Fruit fly (Drosophila melanogaster) whole organism, embryonic: ENCODE results near the gene Acat1.

Experiments used
- Ada2b ChIP-seq: fragments of 200-800 bp; sonication (Bioruptor generic); IDR thresholded peaks from 2 replicates; pipeline ENCODE4 v1.3.6; 2022; ENCODE audit warnings: missing biosample characterization, missing genetic modification characterization
- C15 ChIP-seq: fragments of 200-800 bp; sonication (Bioruptor generic); IDR thresholded peaks from 3 replicates; pipeline ENCODE4 v1.3.6; 2022; ENCODE audit warnings: missing biosample characterization, missing genetic modification characterization
- CG10209 ChIP-seq: fragments of 200-800 bp; sonication (Bioruptor generic); optimal IDR thresholded peaks from 3 replicates; lab custom pipeline; 2017; ENCODE audit warnings: missing biosample characterization, mild to moderate bottlenecking, missing genetic modification characterization, missing genetic modification reagents
- CG10321 ChIP-seq: fragments of 200-800 bp; sonication (Bioruptor generic); IDR thresholded peaks from 2 replicates; pipeline ENCODE4 v1.3.6; 2022; ENCODE audit warnings: missing biosample characterization, missing genetic modification characterization
- CG10543 ChIP-seq: fragments of 200-800 bp; sonication (Bioruptor generic); optimal IDR thresholded peaks from 3 replicates; lab custom pipeline; 2017; ENCODE audit warnings: missing biosample characterization, mild to moderate bottlenecking, missing genetic modification characterization, moderate library complexity
- CG10654 ChIP-seq: fragments of 200-800 bp; sonication (Bioruptor generic); optimal IDR thresholded peaks from 2 replicates; lab custom pipeline; 2016; ENCODE audit warnings: missing biosample characterization, missing genetic modification characterization
- CG11560 ChIP-seq: fragments of 200-800 bp; sonication (Bioruptor generic); IDR thresholded peaks from 3 replicates; pipeline ENCODE4 v1.3.6; 2022; ENCODE audit warnings: missing biosample characterization, missing genetic modification characterization
- CG11695 ChIP-seq: fragments of 200-800 bp; sonication (Bioruptor generic); IDR thresholded peaks from 3 replicates; pipeline ENCODE4 v1.3.6; 2022; ENCODE audit warnings: missing biosample characterization, missing genetic modification characterization
- CG11723 ChIP-seq: fragments of 200-800 bp; sonication (Bioruptor generic); optimal IDR thresholded peaks from 2 replicates; lab custom pipeline; 2017; ENCODE audit warnings: missing biosample characterization, mild to moderate bottlenecking, missing genetic modification characterization
- CG13123 ChIP-seq: fragments of 200-800 bp; sonication (Bioruptor generic); optimal IDR thresholded peaks from 2 replicates; lab custom pipeline; 2016; ENCODE audit warnings: missing biosample characterization, missing genetic modification characterization
- CG13624 ChIP-seq: fragments of 200-800 bp; sonication (Bioruptor generic); optimal IDR thresholded peaks from 2 replicates; lab custom pipeline; 2016; ENCODE audit warnings: missing biosample characterization, missing genetic modification characterization
- CG17186 ChIP-seq: fragments of 200-800 bp; sonication (Bioruptor generic); optimal IDR thresholded peaks from 3 replicates; lab custom pipeline; 2017; ENCODE audit warnings: missing biosample characterization, missing genetic modification reagents, missing genetic modification characterization
- CG17568 ChIP-seq: fragments of 200-800 bp; sonication (Bioruptor generic); optimal IDR thresholded peaks from 2 replicates; lab custom pipeline; 2018; ENCODE audit warnings: missing biosample characterization, mild to moderate bottlenecking, missing genetic modification characterization, moderate library complexity
- CG18011 ChIP-seq: fragments of 200-800 bp; sonication (Bioruptor generic); optimal IDR thresholded peaks from 2 replicates; lab custom pipeline; 2017; ENCODE audit warnings: missing biosample characterization, missing genetic modification characterization, mild to moderate bottlenecking, moderate library complexity, missing genotype
- CG18619 ChIP-seq: fragments of 200-800 bp; sonication (Bioruptor generic); optimal IDR thresholded peaks from 3 replicates; lab custom pipeline; 2017; ENCODE audit warnings: missing biosample characterization, mild to moderate bottlenecking, missing genetic modification characterization
- CG31365 ChIP-seq: fragments of 200-800 bp; sonication (Bioruptor generic); optimal IDR thresholded peaks from 2 replicates; lab custom pipeline; 2018; ENCODE audit warnings: missing biosample characterization, mild to moderate bottlenecking, missing genetic modification characterization
- CG7963 ChIP-seq: fragments of 200-800 bp; sonication (Bioruptor generic); IDR thresholded peaks from 3 replicates; pipeline ENCODE4 v1.3.6; 2022; ENCODE audit warnings: missing biosample characterization, missing genetic modification characterization; ENCODE audit not compliant: partially characterized antibody
- CG8089 ChIP-seq: fragments of 200-800 bp; sonication (Bioruptor generic); optimal IDR thresholded peaks from 3 replicates; lab custom pipeline; 2016; ENCODE audit warnings: missing biosample characterization, missing genetic modification characterization
- CG8281 ChIP-seq: fragments of 200-800 bp; sonication (Bioruptor generic); optimal IDR thresholded peaks from 2 replicates; lab custom pipeline; 2018; ENCODE audit warnings: missing biosample characterization, mild to moderate bottlenecking, missing genetic modification characterization, moderate library complexity
- CG8359 ChIP-seq: fragments of 200-800 bp; sonication (Bioruptor generic); optimal IDR thresholded peaks from 2 replicates; lab custom pipeline; 2017; ENCODE audit warnings: missing biosample characterization, mild to moderate bottlenecking, missing genetic modification characterization, borderline replicate concordance
- CG8388 ChIP-seq: fragments of 200-800 bp; sonication (Bioruptor generic); optimal IDR thresholded peaks from 2 replicates; lab custom pipeline; 2019; ENCODE audit warnings: missing biosample characterization, mild to moderate bottlenecking, missing genetic modification characterization, moderate library complexity
- CG9727 ChIP-seq: fragments of 200-800 bp; sonication (Bioruptor generic); optimal IDR thresholded peaks from 3 replicates; lab custom pipeline; 2017; ENCODE audit warnings: missing biosample characterization, mild to moderate bottlenecking, missing genetic modification characterization
- CHES-1-like ChIP-seq: fragments of 200-800 bp; sonication (Bioruptor generic); optimal IDR thresholded peaks from 2 replicates; lab custom pipeline; 2016; ENCODE audit warnings: missing biosample characterization, missing genetic modification characterization
- D ChIP-seq, 2 experiments: fragments of 200-800 bp in 1 of 2; fragments of >200 bp in 1 of 2; sonication (Bioruptor generic) in 1 of 2; optimal IDR thresholded peaks; 2 replicates in 1 of 2; 3 replicates in 1 of 2; lab custom pipeline; 2017; ENCODE audit warnings: mild to moderate bottlenecking in 1 of 2, missing biosample characterization in 1 of 2, missing genetic modification characterization in 1 of 2, missing genetic modification reagents in 1 of 2
- D19A ChIP-seq: fragments of 200-800 bp; optimal IDR thresholded peaks from 3 replicates; lab custom pipeline; 2019; ENCODE audit warnings: missing biosample characterization, mild to moderate bottlenecking, missing genetic modification characterization, moderate library complexity
- D19B ChIP-seq: fragments of 200-800 bp; sonication (Bioruptor generic); optimal IDR thresholded peaks from 2 replicates; lab custom pipeline; 2017; ENCODE audit warnings: missing biosample characterization, mild to moderate bottlenecking, missing genetic modification characterization
- Dek ChIP-seq: fragments of 200-800 bp; sonication (Bioruptor generic); optimal IDR thresholded peaks from 3 replicates; lab custom pipeline; 2019; ENCODE audit warnings: missing biosample characterization, mild to moderate bottlenecking, missing genetic modification characterization, moderate library complexity
- Dip2 ChIP-seq: fragments of 200-800 bp; sonication (Bioruptor generic); IDR thresholded peaks from 2 replicates; pipeline ENCODE4 v1.3.6; 2022; ENCODE audit warnings: missing biosample characterization, missing genetic modification characterization
- E2f1 ChIP-seq: fragments of 200-800 bp; sonication (Bioruptor generic); IDR thresholded peaks from 2 replicates; pipeline ENCODE4 v1.3.6; 2022; ENCODE audit warnings: missing biosample characterization, missing genetic modification characterization
- Gsc ChIP-seq: fragments of 200-800 bp; sonication (Bioruptor generic); IDR thresholded peaks from 2 replicates; pipeline ENCODE4 v1.3.6; 2022; ENCODE audit warnings: missing biosample characterization, missing genetic modification characterization
- HLHmδ ChIP-seq: fragments of 200-800 bp; sonication (Bioruptor generic); optimal IDR thresholded peaks from 2 replicates; lab custom pipeline; 2018; ENCODE audit warnings: missing biosample characterization, mild to moderate bottlenecking, missing genetic modification characterization, moderate library complexity
- Hand ChIP-seq: fragments of 200-800 bp; sonication (Bioruptor generic); optimal IDR thresholded peaks from 2 replicates; lab custom pipeline; 2017; ENCODE audit warnings: mild to moderate bottlenecking, missing biosample characterization, missing genetic modification reagents, missing genetic modification characterization
- Hr78 ChIP-seq, 2 experiments: fragments of 200-800 bp in 1 of 2; fragments of >200 bp in 1 of 2; sonication (Bioruptor generic) in 1 of 2; optimal IDR thresholded peaks; 2 replicates each; lab custom pipeline; 2017 to 2019; ENCODE audit warnings: missing biosample characterization in 2 of 2, missing genetic modification characterization in 2 of 2, mild to moderate bottlenecking in 1 of 2, moderate library complexity in 1 of 2
- Meics ChIP-seq: fragments of 200-800 bp; sonication (Bioruptor generic); optimal IDR thresholded peaks from 2 replicates; lab custom pipeline; 2017; ENCODE audit warnings: missing biosample characterization, mild to moderate bottlenecking, missing genetic modification characterization
- Myb ChIP-seq: fragments of 200-800 bp; sonication (Bioruptor generic); optimal IDR thresholded peaks from 2 replicates; lab custom pipeline; 2016; ENCODE audit warnings: missing biosample characterization, missing genetic modification characterization
- Oli ChIP-seq: fragments of 200-800 bp; sonication (Bioruptor generic); optimal IDR thresholded peaks from 2 replicates; lab custom pipeline; 2018; ENCODE audit warnings: missing biosample characterization, mild to moderate bottlenecking, missing genetic modification characterization, moderate library complexity
- Sox100B ChIP-seq: fragments of 200-800 bp; sonication (Bioruptor generic); optimal IDR thresholded peaks from 3 replicates; lab custom pipeline; 2018; ENCODE audit warnings: missing biosample characterization, mild to moderate bottlenecking, missing genetic modification characterization
- ac ChIP-seq: fragments of 200-800 bp; sonication (Bioruptor generic); optimal IDR thresholded peaks from 3 replicates; lab custom pipeline; 2017; ENCODE audit warnings: missing biosample characterization, mild to moderate bottlenecking, missing genetic modification characterization
- bsh ChIP-seq, 2 experiments: fragments of 200-800 bp; sonication (Bioruptor generic); optimal IDR thresholded peaks; 2 replicates each; lab custom pipeline; 2017 to 2018; ENCODE audit warnings: mild to moderate bottlenecking in 2 of 2, missing biosample characterization in 2 of 2, missing genetic modification characterization in 2 of 2, moderate library complexity in 1 of 2
- croc ChIP-seq: fragments of 200-800 bp; sonication (Bioruptor generic); conservative IDR thresholded peaks from 3 replicates; pipeline ENCODE4 v1.3.6; 2022; ENCODE audit warnings: missing biosample characterization, missing genetic modification characterization
- fd64A ChIP-seq: fragments of 200-800 bp; sonication (Bioruptor generic); optimal IDR thresholded peaks from 3 replicates; lab custom pipeline; 2018; ENCODE audit warnings: missing biosample characterization, mild to moderate bottlenecking, missing genetic modification characterization
- hbn ChIP-seq: fragments of 200-800 bp; sonication (Bioruptor generic); IDR thresholded peaks from 2 replicates; pipeline ENCODE4 v1.3.6; 2022; ENCODE audit warnings: missing biosample characterization, missing genetic modification characterization; ENCODE audit not compliant: partially characterized antibody
- oc ChIP-seq: fragments of 200-800 bp; sonication (Bioruptor generic); optimal IDR thresholded peaks from 2 replicates; lab custom pipeline; 2018; ENCODE audit warnings: missing biosample characterization, mild to moderate bottlenecking, missing genetic modification characterization, moderate library complexity
- phol ChIP-seq: fragments of 200-800 bp; sonication (Bioruptor generic); optimal IDR thresholded peaks from 3 replicates; lab custom pipeline; 2018; ENCODE audit warnings: missing biosample characterization, mild to moderate bottlenecking, missing genetic modification characterization, moderate library complexity
- sens ChIP-seq: fragments of 200-800 bp; sonication (Bioruptor generic); peaks from one replicate; lab custom pipeline; 2016; ENCODE audit warnings: missing biosample characterization, missing genetic modification characterization
- sr ChIP-seq: fragments of 200-800 bp; sonication (Bioruptor generic); IDR thresholded peaks from 3 replicates; pipeline ENCODE4 v1.3.6; 2022; ENCODE audit warnings: missing biosample characterization, missing genetic modification characterization
- tio ChIP-seq: fragments of 200-800 bp; sonication (Bioruptor generic); optimal IDR thresholded peaks from 2 replicates; lab custom pipeline; 2017; ENCODE audit warnings: missing biosample characterization, missing genetic modification characterization, inconsistent platforms
- toy ChIP-seq: fragments of 200-800 bp; sonication (Bioruptor generic); IDR thresholded peaks from 2 replicates; pipeline ENCODE4 v1.3.6; 2022; ENCODE audit warnings: missing biosample characterization, missing genetic modification characterization

Gene Acat1

DNA sequence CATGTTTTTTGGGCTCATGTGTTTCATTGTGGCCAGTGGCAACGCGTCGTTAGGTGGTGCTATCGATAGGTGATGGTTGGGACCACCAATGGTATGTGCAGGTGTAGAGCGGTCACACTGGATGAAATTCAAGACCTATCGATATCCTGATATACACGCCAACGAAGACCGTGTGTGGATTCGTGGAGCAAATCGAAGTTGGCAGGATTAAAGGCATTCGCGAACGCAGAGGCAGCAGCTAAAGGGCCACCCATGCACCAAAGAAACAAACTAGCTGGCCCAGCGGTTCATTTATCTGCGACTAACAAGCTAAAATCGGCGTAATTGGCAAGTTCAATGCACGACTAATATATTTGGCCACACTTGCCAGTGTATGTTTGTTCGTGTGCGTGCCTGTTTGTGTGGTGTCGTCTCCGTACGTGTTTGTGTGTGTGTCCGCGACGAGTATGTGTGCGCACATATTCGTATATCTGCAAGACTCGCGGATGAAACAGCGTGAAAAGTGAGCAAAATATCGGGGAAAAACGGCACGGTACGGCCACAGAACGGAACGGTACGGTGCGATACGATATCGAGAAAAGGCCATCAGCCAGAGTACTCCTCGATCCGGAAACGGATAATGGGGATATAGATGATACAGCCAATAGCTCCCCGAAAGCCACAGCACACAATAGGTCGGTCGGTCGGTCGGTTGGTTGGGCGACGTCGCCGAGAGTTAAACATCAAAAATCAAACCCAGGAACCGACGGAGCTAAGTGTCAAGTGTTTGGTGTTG is 47.4 kb upstream of the Acat1 start, which contains the start of gene Ubr3 (continued):
- peak; percentile 26 for TF ChIP-seq Myb (GFP tag; lab: Kevin White, UChicago)
- TF ChIP-seq CG13624 (GFP tag; lab: Kevin White, UChicago) = no peak
- peak; percentile 41 for TF ChIP-seq CG17186 (GFP tag; lab: Kevin White, UChicago)
- no peak for TF ChIP-seq CG10654 (GFP tag; lab: Kevin White, UChicago)
- no peak for TF ChIP-seq CG9727 (GFP tag; lab: Kevin White, UChicago)
- no peak for TF ChIP-seq E2f1 (GFP tag; lab: Robert Waterston, UW)
- TF ChIP-seq CG10209 (GFP tag; lab: Kevin White, UChicago) = no peak
- peak; percentile 21 for TF ChIP-seq CG10543
- peak; percentile 74 for TF ChIP-seq CG7963 (GFP tag; lab: Robert Waterston, UW)
- no peak for TF ChIP-seq Dip2 (GFP tag; lab: Robert Waterston, UW)
- TF ChIP-seq Oli (tag; lab: Kevin White, UChicago) = no peak
- TF ChIP-seq oc (tag; lab: Kevin White, UChicago) = no peak
- no peak for TF ChIP-seq Dek (tag; lab: Kevin White, UChicago)
- no peak for TF ChIP-seq sr
- no peak for TF ChIP-seq croc (GFP tag; lab: Robert Waterston, UW)
- no peak for TF ChIP-seq CG8388 (GFP tag; lab: Kevin White, UChicago)
- TF ChIP-seq CG8281 = no peak
- TF ChIP-seq phol (tag; lab: Kevin White, UChicago) = peak; percentile 20
- no peak for TF ChIP-seq CG11560 (tag; lab: Robert Waterston, UW)
- TF ChIP-seq fd64A (GFP tag; lab: Kevin White, UChicago) = no peak
- no peak for TF ChIP-seq CG31365 (tag; lab: Kevin White, UChicago)
- TF ChIP-seq bsh (GFP tag; optimal IDR thresholded peaks at IDR 0.05; lab: Kevin White, UChicago) = no peak
- TF ChIP-seq Meics (GFP tag; lab: Kevin White, UChicago) = no peak
- no peak for TF ChIP-seq CHES-1-like (GFP tag; lab: Kevin White, UChicago)
- no peak for TF ChIP-seq D19B
- peak; percentile 91 for TF ChIP-seq D (optimal IDR thresholded peaks at IDR 0.05; lab: Kevin White, UChicago)
- no peak for TF ChIP-seq D (GFP tag; optimal IDR thresholded peaks at IDR 0.05; lab: Kevin White, UChicago)
- TF ChIP-seq HLHmδ = no peak
- TF ChIP-seq Sox100B (GFP tag; lab: Kevin White, UChicago) = no peak
- TF ChIP-seq CG8089 (GFP tag; lab: Kevin White, UChicago) = no peak
- no peak for TF ChIP-seq CG18619 (GFP tag; lab: Kevin White, UChicago)
- no peak for TF ChIP-seq CG18011 (GFP tag; lab: Kevin White, UChicago)
- no peak for TF ChIP-seq CG11695 (GFP tag; lab: Robert Waterston, UW)
- TF ChIP-seq hbn (GFP tag; lab: Robert Waterston, UW) = peak; percentile 42; the same call in 1 of the 2 replicates
- TF ChIP-seq CG13123 = no peak
- no peak for TF ChIP-seq CG17568 (GFP tag; lab: Kevin White, UChicago)
- no peak for TF ChIP-seq CG11723 (GFP tag; lab: Kevin White, UChicago)
- TF ChIP-seq CG8359 (GFP tag; lab: Kevin White, UChicago) = no peak
- no peak for TF ChIP-seq C15
- TF ChIP-seq CG10321 = no peak
- TF ChIP-seq Hr78 (GFP tag; optimal IDR thresholded peaks at IDR 0.05; lab: Kevin White, UChicago) = no peak
- TF ChIP-seq Ada2b (GFP tag; lab: Robert Waterston, UW) = no peak
- TF ChIP-seq Hand (GFP tag; lab: Kevin White, UChicago) = no peak
- peak; percentile 60 for TF ChIP-seq sens
- TF ChIP-seq tio (GFP tag; lab: Kevin White, UChicago) = no peak
- no peak for TF ChIP-seq D19A (tag; lab: Kevin White, UChicago)
- TF ChIP-seq ac (GFP tag; lab: Kevin White, UChicago) = no peak
- TF ChIP-seq toy (GFP tag; lab: Robert Waterston, UW) = no peak
- no peak for TF ChIP-seq Gsc (GFP tag; lab: Robert Waterston, UW)
